Fruit fly (Drosophila melanogaster) whole organism, wandering third instar larva: ENCODE results near the gene RpS13.

Experiments used
- Abd-B ChIP-seq: fragments of >200 bp; optimal IDR thresholded peaks from 2 replicates; lab custom pipeline; 2017; ENCODE audit warnings: missing biosample characterization, missing genetic modification characterization
- CG32264 ChIP-seq: fragments of 200-800 bp; sonication (Bioruptor generic); optimal IDR thresholded peaks from 2 replicates; lab custom pipeline; 2016; ENCODE audit warnings: missing biosample characterization, missing genetic modification characterization
- CG9705 ChIP-seq: fragments of 200-800 bp; sonication (Bioruptor generic); optimal IDR thresholded peaks from 2 replicates; lab custom pipeline; 2018; ENCODE audit warnings: missing biosample characterization, mild to moderate bottlenecking, missing genetic modification characterization
- CrebA ChIP-seq: fragments of 200-800 bp; sonication (Bioruptor generic); optimal IDR thresholded peaks from 2 replicates; lab custom pipeline; 2016; ENCODE audit warnings: missing biosample characterization, mild to moderate bottlenecking, missing genetic modification characterization, borderline replicate concordance
- Dif ChIP-seq: fragments of 200-275, 200-300 bp; sonication (Bioruptor generic); optimal IDR thresholded peaks from 2 replicates; lab custom pipeline; 2018; ENCODE audit warnings: missing biosample characterization, missing genetic modification characterization; ENCODE audit not compliant: partially characterized antibody
- GATAd ChIP-seq: sonication (Bioruptor generic); optimal IDR thresholded peaks from 2 replicates; lab custom pipeline; 2016; ENCODE audit warnings: missing biosample characterization, missing genetic modification characterization
- HLH106 ChIP-seq: fragments of 200-800 bp; optimal IDR thresholded peaks from 3 replicates; lab custom pipeline; 2019; ENCODE audit warnings: missing biosample characterization, mild to moderate bottlenecking, missing genetic modification characterization, moderate library complexity
- Hr78 ChIP-seq: fragments of >200 bp; optimal IDR thresholded peaks from 2 replicates; lab custom pipeline; 2017; ENCODE audit warnings: missing biosample characterization, missing genetic modification characterization
- Hr83 ChIP-seq: fragments of 200-300 bp; sonication (Bioruptor generic); optimal IDR thresholded peaks from 2 replicates; lab custom pipeline; 2016; ENCODE audit warnings: missing biosample characterization, mild to moderate bottlenecking, missing genetic modification characterization, moderate library complexity; ENCODE audit not compliant: poor library complexity, severe bottlenecking
- Jra ChIP-seq: sonication (Bioruptor generic); optimal IDR thresholded peaks from 2 replicates; lab custom pipeline; 2016; ENCODE audit warnings: missing biosample characterization, missing genetic modification characterization
- Mio ChIP-seq: sonication (Bioruptor generic); optimal IDR thresholded peaks from 2 replicates; lab custom pipeline; 2016; ENCODE audit warnings: missing biosample characterization, missing genetic modification characterization
- Myc ChIP-seq: fragments of >200 bp; optimal IDR thresholded peaks from 2 replicates; lab custom pipeline; 2017
- OdsH ChIP-seq: fragments of 200-800 bp; sonication (Bioruptor generic); optimal IDR thresholded peaks from 2 replicates; lab custom pipeline; 2016; ENCODE audit warnings: missing biosample characterization, mild to moderate bottlenecking, missing genetic modification characterization
- Rel ChIP-seq, 2 experiments: fragments of 200-800 bp; sonication (Bioruptor generic) in 1 of 2; optimal IDR thresholded peaks; 2 replicates in 1 of 2; 3 replicates in 1 of 2; lab custom pipeline; 2016 to 2019; ENCODE audit warnings: mild to moderate bottlenecking in 2 of 2, missing biosample characterization in 2 of 2, missing genetic modification characterization in 2 of 2, moderate library complexity in 1 of 2
- Vsx2 ChIP-seq: fragments of 200-300, 225-300 bp; sonication (Bioruptor generic); optimal IDR thresholded peaks from 2 replicates; lab custom pipeline; 2018; ENCODE audit warnings: missing biosample characterization, missing genetic modification characterization; ENCODE audit not compliant: partially characterized antibody
- br ChIP-seq: fragments of 200-800 bp; sonication (Bioruptor generic); optimal IDR thresholded peaks from 2 replicates; lab custom pipeline; 2016; ENCODE audit warnings: missing biosample characterization, missing genetic modification characterization
- brk ChIP-seq: fragments of 200-800 bp; sonication (Bioruptor generic); optimal IDR thresholded peaks from 2 replicates; lab custom pipeline; 2016; ENCODE audit warnings: missing biosample characterization, mild to moderate bottlenecking, missing genetic modification characterization
- dl ChIP-seq, 2 experiments: fragments of 175-275, 200-275 bp in 1 of 2; fragments of 200-275 bp in 1 of 2; sonication (Bioruptor generic); optimal IDR thresholded peaks; lab custom pipeline; 2018; ENCODE audit warnings: mild to moderate bottlenecking in 2 of 2, missing biosample characterization in 2 of 2, missing genetic modification characterization in 2 of 2, moderate library complexity in 2 of 2; ENCODE audit not compliant: partially characterized antibody in 2 of 2, insufficient read depth in 1 of 2
- dmrt93B ChIP-seq: fragments of 200-800 bp; sonication (Bioruptor generic); optimal IDR thresholded peaks from 2 replicates; lab custom pipeline; 2018; ENCODE audit warnings: missing biosample characterization, mild to moderate bottlenecking, missing genetic modification characterization
- dsf ChIP-seq: sonication (Bioruptor generic); optimal IDR thresholded peaks from 2 replicates; lab custom pipeline; 2016; ENCODE audit warnings: missing biosample characterization, missing genetic modification characterization, borderline replicate concordance
- ey ChIP-seq: fragments of 200-800 bp; sonication (Bioruptor generic); optimal IDR thresholded peaks from 2 replicates; lab custom pipeline; 2016; ENCODE audit warnings: missing biosample characterization, missing genetic modification characterization
- foxo ChIP-seq, 2 experiments: fragments of 200-800 bp; sonication (Bioruptor generic); optimal IDR thresholded peaks; 2 replicates in 1 of 2; 3 replicates in 1 of 2; lab custom pipeline; 2016 to 2017; ENCODE audit warnings: missing biosample characterization in 2 of 2, missing genetic modification characterization in 2 of 2
- fru ChIP-seq: fragments of 200-800 bp; sonication (Bioruptor generic); optimal IDR thresholded peaks from 3 replicates; lab custom pipeline; 2016; ENCODE audit warnings: missing biosample characterization, mild to moderate bottlenecking, missing genetic modification characterization
- h ChIP-seq: fragments of 200-800 bp; sonication (Bioruptor generic); optimal IDR thresholded peaks from 3 replicates; lab custom pipeline; 2016; ENCODE audit warnings: missing biosample characterization, mild to moderate bottlenecking, missing genetic modification characterization
- jim ChIP-seq: fragments of 175-275, 200-325 bp; sonication (Bioruptor generic); optimal IDR thresholded peaks from 2 replicates; lab custom pipeline; 2016; ENCODE audit warnings: missing biosample characterization, mild to moderate bottlenecking, missing genetic modification characterization
- lola ChIP-seq: fragments of >200 bp; optimal IDR thresholded peaks from 2 replicates; lab custom pipeline; 2017; ENCODE audit warnings: missing biosample characterization, missing genetic modification characterization
- pan ChIP-seq: fragments of >200 bp; optimal IDR thresholded peaks from 2 replicates; lab custom pipeline; 2017
- psq ChIP-seq: fragments of 200-800 bp; sonication (Bioruptor generic); optimal IDR thresholded peaks from 3 replicates; lab custom pipeline; 2017; ENCODE audit warnings: missing biosample characterization, mild to moderate bottlenecking, missing genetic modification characterization, moderate library complexity
- rgr ChIP-seq: fragments of 200-800 bp; sonication (Bioruptor generic); optimal IDR thresholded peaks from 3 replicates; lab custom pipeline; 2016; ENCODE audit warnings: missing biosample characterization, mild to moderate bottlenecking, missing genetic modification characterization
- tai ChIP-seq: sonication (Bioruptor generic); optimal IDR thresholded peaks from 2 replicates; lab custom pipeline; 2016; ENCODE audit warnings: missing biosample characterization, missing genetic modification characterization
- usp ChIP-seq: fragments of >200 bp; optimal IDR thresholded peaks from 2 replicates; lab custom pipeline; 2017; ENCODE audit warnings: missing biosample characterization, missing genetic modification characterization
- woc ChIP-seq: sonication (Bioruptor generic); optimal IDR thresholded peaks from 2 replicates; lab custom pipeline; 2016; ENCODE audit warnings: missing biosample characterization, mild to moderate bottlenecking, missing genetic modification characterization

The RpS13 gene

DNA sequence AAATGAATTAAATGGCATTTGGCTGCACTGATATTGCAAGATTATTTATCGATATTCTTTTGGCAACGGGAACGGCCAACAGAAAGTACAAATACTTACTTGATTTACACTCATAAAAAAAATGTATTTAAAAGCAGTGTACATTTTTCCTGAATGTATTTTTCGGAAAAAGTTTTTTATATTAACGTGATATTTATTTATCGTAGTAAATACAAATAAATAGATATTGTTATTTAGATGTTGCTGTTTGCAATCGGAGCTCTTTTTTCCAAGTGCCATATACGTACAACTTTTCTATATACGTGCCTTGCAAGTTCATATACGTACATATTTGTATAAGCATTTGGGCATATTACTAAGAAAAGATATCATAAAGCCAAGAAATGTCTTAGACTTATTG is 13.1 kb downstream of the RpS13 start:
- TF ChIP-seq CrebA (GFP tag; lab: Kevin White, UChicago), result no peak
- TF ChIP-seq Rel (GFP tag; optimal IDR thresholded peaks at IDR 0.05; lab: Kevin White, UChicago), result no peak
- TF ChIP-seq Rel (tag; optimal IDR thresholded peaks at IDR 0.05; lab: Kevin White, UChicago), result no peak
- TF ChIP-seq ey (GFP tag; lab: Kevin White, UChicago), result no peak
- TF ChIP-seq foxo (GFP tag; optimal IDR thresholded peaks at IDR 0.05; lab: Kevin White, UChicago), result peak in 1 of 2 experiments; percentile 71
- no peak for TF ChIP-seq tai (GFP tag; lab: Kevin White, UChicago)
- no peak for TF ChIP-seq br
- no peak for TF ChIP-seq pan
- peak; percentile 5 for TF ChIP-seq dmrt93B (GFP tag; lab: Kevin White, UChicago)
- TF ChIP-seq OdsH, result peak; percentile 26
- no peak for TF ChIP-seq brk
- no peak for TF ChIP-seq Abd-B (GFP tag; lab: Kevin White, UChicago)
- no peak for TF ChIP-seq dl (GFP tag; optimal IDR thresholded peaks at IDR 0.05; lab: Kevin White, UChicago; ENCODE audit: insufficient read depth in 1 of 2, partially characterized antibody in 2 of 2)
- no peak for TF ChIP-seq Dif (GFP tag; lab: Kevin White, UChicago)
- peak; percentile 36 for TF ChIP-seq psq
- TF ChIP-seq CG32264, result no peak
- TF ChIP-seq Jra, result no peak
- TF ChIP-seq GATAd (GFP tag; lab: Kevin White, UChicago), result no peak
- TF ChIP-seq fru (GFP tag; lab: Kevin White, UChicago), result peak; percentile 29
- no peak for TF ChIP-seq lola (GFP tag; lab: Kevin White, UChicago)
- no peak for TF ChIP-seq CG9705
- TF ChIP-seq woc, result no peak
- no peak for TF ChIP-seq dsf (GFP tag; lab: Kevin White, UChicago)
- peak; percentile 60 for TF ChIP-seq HLH106 (tag; lab: Kevin White, UChicago)
- TF ChIP-seq Myc, result no peak
- TF ChIP-seq h, result peak; percentile 65
- peak; percentile 44 for TF ChIP-seq rgr (GFP tag; lab: Kevin White, UChicago)

- TF ChIP-seq OdsH (peak; percentile 37), h (peak; percentile 18), Hr83 (GFP tag; lab: Kevin White, UChicago) (peak; percentile 62), brk (no peak), dsf (GFP tag; lab: Kevin White, UChicago) (no peak), Mio (GFP tag; lab: Kevin White, UChicago) (no peak), GATAd (GFP tag; lab: Kevin White, UChicago) (no peak), CrebA (GFP tag; lab: Kevin White, UChicago) (peak; percentile 11), Jra (no peak), Rel (GFP tag; optimal IDR thresholded peaks at IDR 0.05; lab: Kevin White, UChicago) (no peak), Rel (tag; optimal IDR thresholded peaks at IDR 0.05; lab: Kevin White, UChicago) (peak; percentile 64), rgr (GFP tag; lab: Kevin White, UChicago) (peak; percentile 59), foxo (GFP tag; optimal IDR thresholded peaks at IDR 0.05; lab: Kevin White, UChicago) (peak in 1 of 2 experiments; percentile 9), jim (no peak), tai (GFP tag; lab: Kevin White, UChicago) (peak; percentile 15)
These were observed 13.8 kb downstream of the RpS13 start for dm6 chr2L:8350560-8351171.

- TF ChIP-seq usp (GFP tag; lab: Kevin White, UChicago) (no peak), Dif (GFP tag; lab: Kevin White, UChicago) (peak; percentile 26)
These were observed 18.2 kb downstream of the RpS13 start, which contains the start of gene CG7778 for dm6 chr2L:8346260-8346659. Gene CG7778 (plus strand): TSS chr2L:8346620.

dm6 chr2L:8344536-8344935 is 19.9 kb downstream of the RpS13 start:
- no peak for TF ChIP-seq dmrt93B (GFP tag; lab: Kevin White, UChicago)
- TF ChIP-seq h, result peak; percentile 63
- TF ChIP-seq Rel (GFP tag; optimal IDR thresholded peaks at IDR 0.05; lab: Kevin White, UChicago), result no peak
- TF ChIP-seq Rel (tag; optimal IDR thresholded peaks at IDR 0.05; lab: Kevin White, UChicago), result peak; percentile 20
- TF ChIP-seq Vsx2 (GFP tag; lab: Kevin White, UChicago), result no peak
- TF ChIP-seq usp (GFP tag; lab: Kevin White, UChicago), result no peak
- no peak for TF ChIP-seq brk
- no peak for TF ChIP-seq woc
- no peak for TF ChIP-seq Hr78 (GFP tag; lab: Kevin White, UChicago)
